Worm (Caenorhabditis elegans) whole organism, L3 larva: ENCODE results near the gene T13G4.7.
A peak's percentile ranks its signal among the peaks of the same experiment; 100 is the strongest.

Experiments used
- R02D3.7 ChIP-seq: fragments of 150-350 bp; optimal IDR thresholded peaks from 2 replicates; lab custom pipeline; 2014; ENCODE audit warnings: missing biosample characterization, missing genetic modification characterization
- aly-2 ChIP-seq: fragments of 150-350 bp; optimal IDR thresholded peaks from 2 replicates; lab custom pipeline; 2014; ENCODE audit warnings: missing biosample characterization, missing genetic modification characterization
- ama-1 ChIP-seq: fragments of 150-350 bp; optimal IDR thresholded peaks from 2 replicates; lab custom pipeline; 2018
- ceh-28 ChIP-seq: fragments of 150-350 bp; optimal IDR thresholded peaks from 2 replicates; lab custom pipeline; 2014; ENCODE audit warnings: missing biosample characterization, missing genetic modification reagents, missing genetic modification characterization
- ceh-9 ChIP-seq: sonication (generic microtip); optimal IDR thresholded peaks from 2 replicates; lab custom pipeline; 2018; ENCODE audit warnings: missing biosample characterization, missing genetic modification characterization
- daf-12 ChIP-seq: fragments of 150-350 bp; optimal IDR thresholded peaks from 2 replicates; lab custom pipeline; 2014; ENCODE audit warnings: missing biosample characterization, missing genetic modification reagents, missing genetic modification characterization
- egl-5 ChIP-seq: fragments of 150-350 bp; optimal IDR thresholded peaks from 2 replicates; lab custom pipeline; 2017; ENCODE audit warnings: missing biosample characterization, missing genetic modification reagents, missing genetic modification characterization, inconsistent platforms
- elt-2 ChIP-seq: sonication (generic microtip); optimal IDR thresholded peaks from 2 replicates; lab custom pipeline; 2016; ENCODE audit warnings: missing genetic modification reagents, mild to moderate bottlenecking, missing genetic modification characterization, missing compliant biosample characterization
- elt-3 ChIP-seq, 3 experiments: fragments of 150-350 bp in 1 of 3; sonication (generic microtip) in 2 of 3; optimal IDR thresholded peaks; 2 replicates in 2 of 3; 4 replicates in 1 of 3; lab custom pipeline; 2014 to 2017; ENCODE audit warnings: missing biosample characterization in 3 of 3, missing genetic modification characterization in 3 of 3
- eor-1 ChIP-seq, 2 experiments: fragments of 150-350 bp; optimal IDR thresholded peaks; 2 replicates each; lab custom pipeline; 2014 to 2018; ENCODE audit warnings: missing biosample characterization in 2 of 2, missing genetic modification characterization in 2 of 2
- fkh-2 ChIP-seq: fragments of 150-350 bp; optimal IDR thresholded peaks from 2 replicates; lab custom pipeline; 2014; ENCODE audit warnings: missing biosample characterization, missing genetic modification reagents, missing genetic modification characterization
- fos-1 ChIP-seq: fragments of 150-350 bp; optimal IDR thresholded peaks from 2 replicates; lab custom pipeline; 2014; ENCODE audit warnings: missing biosample characterization, missing genetic modification characterization
- hmg-11 ChIP-seq: sonication (generic microtip); optimal IDR thresholded peaks from 2 replicates; lab custom pipeline; 2016; ENCODE audit warnings: missing genetic modification characterization, missing compliant biosample characterization
- lin-15B ChIP-seq: fragments of 150-350 bp; optimal IDR thresholded peaks from 2 replicates; lab custom pipeline; 2014; ENCODE audit warnings: missing biosample characterization, missing genetic modification characterization
- lin-39 ChIP-seq: fragments of 150-350 bp; optimal IDR thresholded peaks from 2 replicates; lab custom pipeline; 2018; ENCODE audit warnings: missing biosample characterization, missing genetic modification reagents, missing genetic modification characterization
- mdl-1 ChIP-seq: fragments of 150-350 bp; optimal IDR thresholded peaks from 2 replicates; lab custom pipeline; 2014; ENCODE audit warnings: missing biosample characterization, missing genetic modification characterization
- mml-1 ChIP-seq: fragments of 150-350 bp; sonication (generic microtip); optimal IDR thresholded peaks from 3 replicates; lab custom pipeline; 2014; ENCODE audit warnings: missing biosample characterization, missing genetic modification characterization
- nhr-23 ChIP-seq: fragments of 150-350 bp; optimal IDR thresholded peaks from 2 replicates; lab custom pipeline; 2014; ENCODE audit warnings: missing biosample characterization, missing genetic modification reagents, missing genetic modification characterization
- nhr-237 ChIP-seq: fragments of 150-350 bp; optimal IDR thresholded peaks from 2 replicates; lab custom pipeline; 2014; ENCODE audit warnings: missing biosample characterization, missing genetic modification characterization
- nhr-28 ChIP-seq: fragments of 150-350 bp; optimal IDR thresholded peaks from 2 replicates; lab custom pipeline; 2014; ENCODE audit warnings: missing biosample characterization, missing genetic modification characterization
- nhr-67 ChIP-seq: fragments of 150-350 bp; optimal IDR thresholded peaks from 2 replicates; lab custom pipeline; 2014; ENCODE audit warnings: missing biosample characterization, missing genetic modification characterization
- nhr-76 ChIP-seq: fragments of 150-350 bp; sonication (generic microtip); optimal IDR thresholded peaks from 5 replicates; lab custom pipeline; 2014; ENCODE audit warnings: missing biosample characterization, missing genetic modification characterization
- nhr-77 ChIP-seq: fragments of 150-350 bp; optimal IDR thresholded peaks from 2 replicates; lab custom pipeline; 2014; ENCODE audit warnings: missing biosample characterization, missing genetic modification characterization
- pha-4 ChIP-seq: fragments of 150-350 bp; optimal IDR thresholded peaks from 2 replicates; lab custom pipeline; 2014; ENCODE audit warnings: missing biosample characterization, missing genetic modification reagents, missing genetic modification characterization
- pqm-1 ChIP-seq: fragments of 150-350 bp; optimal IDR thresholded peaks from 2 replicates; lab custom pipeline; 2017; ENCODE audit warnings: missing biosample characterization, missing genetic modification characterization, inconsistent platforms
- skn-1 ChIP-seq: fragments of 150-350 bp; optimal IDR thresholded peaks from 2 replicates; lab custom pipeline; 2014; ENCODE audit warnings: missing biosample characterization, missing genetic modification characterization
- tbx-2 ChIP-seq: sonication (generic microtip); optimal IDR thresholded peaks from 2 replicates; lab custom pipeline; 2016; ENCODE audit warnings: mild to moderate bottlenecking, missing genetic modification characterization, missing compliant biosample characterization
- ztf-11 ChIP-seq: fragments of 150-350 bp; optimal IDR thresholded peaks from 2 replicates; lab custom pipeline; 2014; ENCODE audit warnings: missing biosample characterization, missing genetic modification characterization
- ztf-4 ChIP-seq: fragments of 150-350 bp; optimal IDR thresholded peaks from 2 replicates; lab custom pipeline; 2014; ENCODE audit warnings: missing biosample characterization, missing genetic modification characterization

T13G4.7 gene

DNA sequence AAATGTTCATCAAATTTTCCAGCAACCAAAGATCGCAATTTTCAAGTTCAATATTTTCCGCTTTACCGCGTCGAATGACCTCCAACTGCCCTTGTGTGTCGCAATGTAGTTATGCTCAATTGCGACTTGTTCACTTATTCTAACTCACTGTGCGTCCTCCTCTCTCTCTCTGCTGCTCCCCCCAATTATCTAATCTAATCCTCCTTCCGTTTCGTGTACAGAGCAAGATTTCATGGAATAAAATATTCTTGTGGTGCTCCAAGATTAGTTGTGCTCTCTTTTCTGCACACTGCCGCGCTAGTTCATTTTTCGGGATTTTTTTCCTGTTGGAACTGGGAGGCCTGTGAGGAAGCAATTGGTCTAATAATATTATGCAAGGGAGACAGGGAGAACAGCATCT lies 21.9 kb downstream of the T13G4.7 start:
- TF ChIP-seq nhr-237 (tag; lab: Kevin White, UChicago): no peak
- TF ChIP-seq ama-1 (lab: Kevin White, UChicago): no peak
- no peak for TF ChIP-seq fos-1 (tag; lab: Kevin White, UChicago)
- TF ChIP-seq, all 47 proteins: peak for 0

- TF ChIP-seq eor-1 (tag; optimal IDR thresholded peaks at IDR 0.05; lab: Kevin White, UChicago): no peak
- no peak for TF ChIP-seq mml-1 (tag; lab: Kevin White, UChicago)
- TF ChIP-seq daf-12 (tag; lab: Kevin White, UChicago): no peak
- no peak for TF ChIP-seq nhr-67 (tag; lab: Kevin White, UChicago)
These were observed 22.7 kb downstream of the T13G4.7 start for ce11 chrX:1183258-1183657.

DNA sequence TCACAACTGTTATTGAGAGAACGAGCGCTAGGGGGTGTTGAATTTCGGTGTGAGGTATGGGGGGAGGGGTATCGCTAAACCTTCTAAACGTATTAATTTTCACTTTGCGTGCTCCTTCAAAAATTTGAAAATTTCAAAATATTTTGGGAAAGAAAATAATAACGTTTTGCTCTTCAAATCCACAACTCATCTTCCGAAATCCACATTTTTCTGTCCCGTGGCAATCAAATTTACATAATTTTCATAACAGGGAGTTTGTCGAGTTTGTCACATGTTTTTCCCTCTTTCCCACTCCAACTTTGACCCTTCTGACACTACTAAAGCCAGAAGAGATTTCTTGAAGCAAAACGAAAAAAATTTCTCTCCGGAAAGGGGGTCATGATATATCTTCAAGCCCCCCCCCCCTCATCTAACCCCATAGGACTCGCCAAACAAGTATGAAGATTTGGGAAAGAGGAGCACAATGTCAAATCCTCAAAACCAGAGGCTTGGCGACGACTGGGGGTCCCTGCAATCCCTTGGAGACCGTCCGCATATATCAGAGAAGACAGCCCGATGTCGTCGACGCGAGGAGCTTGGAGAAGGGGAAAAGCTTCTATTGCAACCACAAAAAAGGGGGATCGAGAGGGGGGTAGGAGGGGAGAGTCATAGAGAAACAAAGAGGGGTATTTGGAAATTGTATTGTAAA lies 24.5 kb downstream of the T13G4.7 start:
- TF ChIP-seq lin-15B (tag; lab: Kevin White, UChicago) (no peak), pha-4 (tag; lab: Kevin White, UChicago) (no peak), skn-1 (tag; lab: Kevin White, UChicago) (no peak)

DNA sequence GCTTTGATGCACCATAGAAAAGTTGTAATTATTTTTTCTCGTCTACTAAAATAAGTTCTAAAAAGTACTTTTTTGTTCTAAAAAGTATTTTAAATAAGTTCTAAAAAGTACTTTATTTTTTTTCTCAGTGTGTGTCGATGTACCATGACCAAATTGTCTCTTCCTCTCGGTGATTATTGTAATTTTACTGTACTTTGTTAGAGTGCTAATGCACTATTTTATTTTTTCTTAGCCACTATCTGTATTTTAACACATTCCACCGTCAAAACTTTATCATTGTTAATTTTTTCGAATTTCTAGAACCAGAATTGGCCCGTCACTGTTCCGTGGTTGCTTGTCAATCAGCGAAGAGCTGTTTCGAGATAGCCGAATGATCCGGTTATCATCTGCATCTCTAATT lies 25.9 kb downstream of the T13G4.7 start, which contains the start of gene hot-8:
hot-8 (plus strand) TSS at position 301 of the 400 bp plus-strand sequence.
- TF ChIP-seq ztf-4 (tag; lab: Kevin White, UChicago) (no peak), ceh-9 (tag; lab: Kevin White, UChicago) (no peak), nhr-77 (tag; lab: Kevin White, UChicago) (no peak)
- TF ChIP-seq, all 47 proteins: peak for 0

DNA sequence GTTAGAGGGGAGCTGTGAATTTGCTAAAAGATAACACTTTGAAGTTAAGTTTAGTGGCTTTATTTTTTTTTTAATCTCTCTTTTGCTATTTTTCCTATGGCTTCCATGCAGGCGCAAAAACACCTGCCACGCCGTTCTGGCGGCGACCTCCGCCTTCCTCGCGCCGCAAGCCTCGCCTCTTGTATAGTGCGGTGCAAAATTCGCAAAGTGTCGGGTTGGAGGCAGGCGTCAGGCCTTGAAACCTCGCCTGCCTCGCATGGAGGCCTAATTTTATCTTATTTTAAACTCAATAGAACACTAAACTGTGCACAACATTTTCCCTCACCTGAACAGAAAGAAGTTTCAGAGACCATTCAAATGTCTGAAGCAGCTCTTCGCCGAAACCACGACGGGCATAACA lies 33.9 kb downstream of the T13G4.7 start:
- no peak for TF ChIP-seq eor-1 (tag; optimal IDR thresholded peaks at IDR 0.05; lab: Kevin White, UChicago)
- TF ChIP-seq ama-1 (lab: Kevin White, UChicago): no peak
- TF ChIP-seq R02D3.7 (tag; lab: Kevin White, UChicago): no peak
- TF ChIP-seq lin-39 (tag; lab: Kevin White, UChicago): no peak

DNA sequence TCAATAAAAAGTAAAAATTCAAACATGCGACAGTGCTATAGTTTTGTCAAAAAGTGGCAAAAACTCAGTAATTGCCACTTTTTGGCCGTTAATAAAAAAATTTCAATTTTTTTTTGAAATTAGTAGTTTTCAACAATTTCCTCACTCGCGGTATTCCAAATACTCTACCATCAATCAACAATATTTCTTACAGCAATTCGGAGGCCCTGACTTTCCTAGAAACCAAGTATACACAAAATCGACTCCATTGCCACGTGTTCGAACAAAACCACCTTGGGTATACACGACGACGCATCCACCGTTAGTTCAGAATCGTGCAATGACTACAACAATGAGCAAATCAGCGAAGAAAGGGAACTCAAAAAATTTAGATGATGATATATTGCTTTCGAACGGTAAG lies 34.3 kb downstream of the T13G4.7 start:
- no peak for TF ChIP-seq nhr-23 (tag; lab: Kevin White, UChicago)

DNA sequence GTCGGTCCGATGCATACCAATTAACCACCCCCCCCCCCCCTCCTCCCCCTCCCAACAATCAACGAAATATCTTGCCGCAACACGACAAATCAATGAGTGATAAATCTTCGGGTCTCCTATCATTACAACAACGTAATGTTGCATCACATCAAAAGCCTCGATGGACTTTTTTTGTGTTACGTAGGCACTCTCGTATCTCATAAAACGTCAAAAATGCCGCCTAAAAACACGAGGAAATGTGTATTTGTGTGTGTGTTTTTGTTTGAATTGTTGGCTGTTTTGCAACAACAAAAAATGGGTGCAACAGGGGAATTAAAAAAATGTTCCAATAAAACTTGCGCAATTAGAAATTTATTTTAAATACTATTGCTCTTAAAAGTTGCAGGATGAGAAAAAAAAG lies 38.7 kb downstream of the T13G4.7 start:
- no peak for TF ChIP-seq tbx-2
- TF ChIP-seq egl-5: peak; percentile 95

DNA sequence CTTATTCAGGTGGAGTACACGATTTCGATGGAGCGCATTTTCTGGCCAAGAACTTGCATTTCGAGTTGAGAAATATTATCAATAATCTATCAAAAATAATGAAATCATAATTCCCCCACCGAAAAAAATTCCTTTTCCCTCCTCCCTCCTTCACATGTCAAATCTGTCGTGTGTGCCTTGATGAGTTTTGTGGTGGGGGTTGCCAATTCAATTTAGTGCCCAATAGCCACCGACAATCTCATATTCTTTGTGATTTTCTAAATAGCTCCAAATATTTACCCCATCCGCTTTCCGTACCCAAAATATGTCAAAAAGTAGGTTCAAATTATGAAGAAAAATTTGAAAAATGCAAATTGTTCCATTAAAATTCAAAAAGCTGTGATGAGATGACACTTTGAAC lies 43.9 kb downstream of the T13G4.7 start, which contains the start of gene tmc-1:
tmc-1 (plus strand) TSS at position 189 of the 400 bp plus-strand sequence.
- TF ChIP-seq R02D3.7 (tag; lab: Kevin White, UChicago) (no peak), aly-2 (no peak), tbx-2 (no peak), skn-1 (tag; lab: Kevin White, UChicago) (no peak)

DNA sequence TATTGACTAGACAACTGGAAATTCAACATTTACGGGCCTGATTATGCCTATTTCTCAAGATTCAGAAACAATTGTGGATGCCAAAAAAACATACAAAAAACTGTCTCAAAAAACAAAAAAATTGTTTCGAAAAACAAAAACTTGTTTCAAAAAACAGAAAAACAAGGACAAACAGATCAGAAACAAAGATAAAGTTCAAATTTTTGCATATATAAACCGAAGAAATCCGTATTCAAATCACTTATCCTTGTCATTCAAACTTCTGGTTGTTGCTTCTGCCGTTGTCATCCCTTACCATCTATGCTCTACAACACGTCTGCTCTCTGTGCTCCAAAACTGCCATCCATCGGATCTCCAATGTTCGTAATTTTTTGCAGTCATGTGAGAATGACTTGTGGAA lies 51.3 kb downstream of the T13G4.7 start, which contains the start of gene R193.1:
R193.1 (plus strand) TSS at position 301 of the 400 bp plus-strand sequence.
- TF ChIP-seq pha-4 (tag; lab: Kevin White, UChicago): no peak
- no peak for TF ChIP-seq elt-3 (tag; optimal IDR thresholded peaks at IDR 0.05; lab: Kevin White, UChicago)
- TF ChIP-seq tbx-2: no peak
- TF ChIP-seq ceh-28: no peak
- no peak for TF ChIP-seq hmg-11
- no peak for TF ChIP-seq ztf-11 (tag; lab: Kevin White, UChicago)
- no peak for TF ChIP-seq nhr-237 (tag; lab: Kevin White, UChicago)
- no peak for TF ChIP-seq ama-1 (lab: Kevin White, UChicago)
- no peak for TF ChIP-seq mdl-1 (tag; lab: Kevin White, UChicago)
- TF ChIP-seq skn-1 (tag; lab: Kevin White, UChicago): no peak
- no peak for TF ChIP-seq nhr-28 (tag; lab: Kevin White, UChicago)
- no peak for TF ChIP-seq pqm-1
- TF ChIP-seq mml-1 (tag; lab: Kevin White, UChicago): no peak
- no peak for TF ChIP-seq elt-2 (tag; lab: Kevin White, UChicago)
- TF ChIP-seq egl-5: no peak
- no peak for TF ChIP-seq nhr-76 (tag; lab: Kevin White, UChicago)
- no peak for TF ChIP-seq nhr-67 (tag; lab: Kevin White, UChicago)
- TF ChIP-seq fkh-2 (tag; lab: Kevin White, UChicago): no peak
- no peak for TF ChIP-seq nhr-77 (tag; lab: Kevin White, UChicago)
